Worm (Caenorhabditis elegans): Measurements from ENCODE around the gene Y47D3A.21.

DNA sequence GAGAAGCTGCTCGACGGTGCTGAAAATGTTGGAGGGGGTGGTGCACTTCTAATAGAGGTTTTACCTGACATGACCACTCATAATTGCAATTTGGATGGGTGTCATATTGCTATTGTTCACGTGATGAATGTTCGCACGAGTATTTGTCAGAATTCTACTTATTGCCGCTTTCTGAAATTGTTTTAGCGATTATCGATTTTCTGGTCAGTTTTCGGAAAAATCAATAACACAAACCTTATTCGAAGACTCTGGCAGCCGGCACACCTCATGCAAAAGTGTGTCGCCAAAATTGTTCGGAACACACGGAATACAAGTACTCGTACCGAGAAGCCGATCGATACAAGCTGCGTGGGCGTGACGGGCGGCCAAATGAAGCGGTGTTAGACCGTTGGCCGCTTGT lies 9.6 kb upstream of the Y47D3A.21 start:
- TF ChIP-seq tab-1 (GFP tag; IDR thresholded peaks at IDR 0.05) = no peak
- TF ChIP-seq T22C8.4 (GFP tag; IDR thresholded peaks at IDR 0.05) = peak; percentile 63
- no peak for TF ChIP-seq flt-1 (GFP tag; IDR thresholded peaks at IDR 0.05)
- no peak for TF ChIP-seq klf-2 (GFP tag; conservative IDR thresholded peaks at IDR 0.05)
- no peak for TF ChIP-seq med-1 (GFP tag; optimal IDR thresholded peaks at IDR 0.05; ENCODE audit: insufficient read depth)
- no peak for TF ChIP-seq cog-1 (tag; optimal IDR thresholded peaks at IDR 0.05)
